Worm (Caenorhabditis elegans) whole organism, mixed stage, embryonic: ENCODE data around the gene ZK354.3.

Experiments used
- M03D4.4 ChIP-seq: sonication (generic microtip); optimal IDR thresholded peaks from 2 replicates; lab custom pipeline; 2017; ENCODE audit warnings: mild to moderate bottlenecking, missing genetic modification characterization, missing compliant biosample characterization
- cnd-1 ChIP-seq: fragments of 200-800 bp; sonication (Bioruptor generic); optimal IDR thresholded peaks from 2 replicates; lab custom pipeline; 2018; ENCODE audit warnings: mild to moderate bottlenecking, missing genetic modification characterization, missing compliant biosample characterization
- elt-3 ChIP-seq: fragments of 150-350 bp; optimal IDR thresholded peaks from 2 replicates; lab custom pipeline; 2014; ENCODE audit warnings: missing biosample characterization, missing genetic modification characterization
- flh-1 ChIP-seq: fragments of 200-800 bp; sonication (Bioruptor generic); optimal IDR thresholded peaks from 2 replicates; lab custom pipeline; 2018; ENCODE audit warnings: mild to moderate bottlenecking, missing genetic modification characterization, moderate library complexity, missing compliant biosample characterization
- lin-13 ChIP-seq: fragments of 150-350 bp; optimal IDR thresholded peaks from 2 replicates; lab custom pipeline; 2014; ENCODE audit warnings: missing biosample characterization, missing genetic modification characterization
- mep-1 ChIP-seq: fragments of 150-350 bp; optimal IDR thresholded peaks from 2 replicates; lab custom pipeline; 2017; ENCODE audit warnings: missing biosample characterization, missing genetic modification reagents, missing genetic modification characterization, inconsistent platforms
- mls-2 ChIP-seq: sonication (generic microtip); optimal IDR thresholded peaks from 2 replicates; lab custom pipeline; 2016; ENCODE audit warnings: mild to moderate bottlenecking, missing genetic modification characterization, moderate library complexity, missing compliant biosample characterization
- nhr-28 ChIP-seq: fragments of 150-350 bp; optimal IDR thresholded peaks from 2 replicates; lab custom pipeline; 2014; ENCODE audit warnings: missing biosample characterization, missing genetic modification characterization
- nhr-76 ChIP-seq: sonication (generic microtip); optimal IDR thresholded peaks from 2 replicates; lab custom pipeline; 2017; ENCODE audit warnings: missing biosample characterization, missing genetic modification characterization
- pha-4 ChIP-seq: fragments of 150-350 bp; optimal IDR thresholded peaks from 2 replicates; lab custom pipeline; 2018; ENCODE audit warnings: missing biosample characterization, missing genetic modification reagents, missing genetic modification characterization
- snpc-4 ChIP-seq: fragments of 150-350 bp; optimal IDR thresholded peaks from 2 replicates; lab custom pipeline; 2014; ENCODE audit warnings: missing biosample characterization, missing genetic modification characterization
- unc-39 ChIP-seq: fragments of 150-350 bp; optimal IDR thresholded peaks from 2 replicates; lab custom pipeline; 2014; ENCODE audit warnings: missing biosample characterization, missing genetic modification characterization
- unc-62 ChIP-seq: fragments of 150-350 bp; optimal IDR thresholded peaks from 2 replicates; lab custom pipeline; 2014; ENCODE audit warnings: missing biosample characterization, missing genetic modification reagents, missing genetic modification characterization
- ztf-11 ChIP-seq: fragments of 150-350 bp; optimal IDR thresholded peaks from 2 replicates; lab custom pipeline; 2014; ENCODE audit warnings: missing biosample characterization, missing genetic modification characterization

- TF ChIP-seq M03D4.4 (tag; lab: Kevin White, UChicago) (no peak), lin-13 (tag; lab: Kevin White, UChicago) (no peak), ztf-11 (no peak), nhr-28 (no peak), mep-1 (no peak), flh-1 (GFP tag; lab: Kevin White, UChicago) (no peak), unc-39 (tag; lab: Kevin White, UChicago) (no peak), snpc-4 (tag; lab: Kevin White, UChicago) (no peak), cnd-1 (tag; lab: Kevin White, UChicago) (no peak), elt-3 (tag; lab: Kevin White, UChicago) (no peak), pha-4 (tag; lab: Kevin White, UChicago) (no peak), mls-2 (tag; lab: Kevin White, UChicago) (no peak), nhr-76 (tag; lab: Kevin White, UChicago) (no peak), unc-62 (no peak)
These were observed 18.6 kb upstream of the ZK354.3 start for ce11 chrIV:5291207-5291606.
